Fruit fly (Drosophila melanogaster) whole organism, embryonic: Measurements from ENCODE around the gene CG14650.

Experiments used
- Bdp1 ChIP-seq: fragments of 200-800 bp; sonication (Bioruptor generic); optimal IDR thresholded peaks from 3 replicates; lab custom pipeline; 2016; ENCODE audit warnings: missing biosample characterization, missing genetic modification characterization
- BtbVII ChIP-seq: fragments of 200-800 bp; sonication (Bioruptor generic); optimal IDR thresholded peaks from 3 replicates; lab custom pipeline; 2017; ENCODE audit warnings: missing biosample characterization, mild to moderate bottlenecking, missing genetic modification characterization
- C15 ChIP-seq: fragments of 200-800 bp; sonication (Bioruptor generic); IDR thresholded peaks from 3 replicates; pipeline ENCODE4 v1.3.6; 2022; ENCODE audit warnings: missing biosample characterization, missing genetic modification characterization
- CG1024 ChIP-seq: fragments of 200-800 bp; sonication (Bioruptor generic); IDR thresholded peaks from 2 replicates; pipeline ENCODE4 v1.3.6; 2022; ENCODE audit warnings: missing biosample characterization, missing genetic modification characterization
- CG10366 ChIP-seq: fragments of 200-800 bp; sonication (Bioruptor generic); IDR thresholded peaks from 2 replicates; pipeline ENCODE4 v1.3.6; 2022; ENCODE audit warnings: missing biosample characterization, missing genetic modification characterization
- CG10462 ChIP-seq: fragments of 200-800 bp; sonication (Bioruptor generic); optimal IDR thresholded peaks from 2 replicates; lab custom pipeline; 2016; ENCODE audit warnings: missing biosample characterization, missing genetic modification characterization
- CG11456 ChIP-seq: fragments of 200-800 bp; sonication (Bioruptor generic); IDR thresholded peaks from 3 replicates; pipeline ENCODE4 v1.3.6; 2022; ENCODE audit warnings: missing biosample characterization, missing genetic modification characterization
- CG15601 ChIP-seq: fragments of 200-800 bp; sonication (Bioruptor generic); optimal IDR thresholded peaks from 3 replicates; lab custom pipeline; 2019; ENCODE audit warnings: missing biosample characterization, mild to moderate bottlenecking, missing genetic modification characterization, moderate library complexity
- CG17829 ChIP-seq: fragments of 200-800 bp; optimal IDR thresholded peaks from 2 replicates; lab custom pipeline; 2019; ENCODE audit warnings: missing biosample characterization, mild to moderate bottlenecking, missing genetic modification characterization, moderate library complexity
- CG2116 ChIP-seq: fragments of 200-800 bp; sonication (Bioruptor generic); optimal IDR thresholded peaks from 3 replicates; lab custom pipeline; 2018; ENCODE audit warnings: missing biosample characterization, mild to moderate bottlenecking, missing genetic modification characterization
- CG30020 ChIP-seq: fragments of 200-800 bp; optimal IDR thresholded peaks from 2 replicates; lab custom pipeline; 2019; ENCODE audit warnings: missing biosample characterization, mild to moderate bottlenecking, missing genetic modification characterization, moderate library complexity
- CG32532 ChIP-seq: fragments of 200-800 bp; sonication (Bioruptor generic); IDR thresholded peaks from 2 replicates; pipeline ENCODE4 v1.3.6; 2022; ENCODE audit warnings: missing biosample characterization, missing genetic modification characterization
- CG3726 ChIP-seq: fragments of 200-800 bp; sonication (Bioruptor generic); IDR thresholded peaks from 3 replicates; pipeline ENCODE4, ENCODE4 v1.3.6; 2022; ENCODE audit warnings: missing biosample characterization, missing genetic modification characterization
- CG3838 ChIP-seq: fragments of 200-800 bp; sonication (Bioruptor generic); optimal IDR thresholded peaks from 3 replicates; lab custom pipeline; 2016; ENCODE audit warnings: missing biosample characterization, missing genetic modification characterization
- CG6765 ChIP-seq: fragments of 200-800 bp; sonication (Bioruptor generic); optimal IDR thresholded peaks from 3 replicates; lab custom pipeline; 2017; ENCODE audit warnings: missing biosample characterization, mild to moderate bottlenecking, missing genetic modification characterization
- CG6791 ChIP-seq: fragments of 200-800 bp; sonication (Bioruptor generic); IDR thresholded peaks from 3 replicates; pipeline ENCODE4 v1.3.6; 2022; ENCODE audit warnings: missing biosample characterization, missing genetic modification characterization; ENCODE audit not compliant: partially characterized antibody
- CG7839 ChIP-seq: fragments of 200-800 bp; sonication (Bioruptor generic); optimal IDR thresholded peaks from 3 replicates; lab custom pipeline; 2018; ENCODE audit warnings: missing biosample characterization, mild to moderate bottlenecking, missing genetic modification characterization, moderate library complexity
- CG7963 ChIP-seq: fragments of 200-800 bp; sonication (Bioruptor generic); IDR thresholded peaks from 3 replicates; pipeline ENCODE4 v1.3.6; 2022; ENCODE audit warnings: missing biosample characterization, missing genetic modification characterization; ENCODE audit not compliant: partially characterized antibody
- CG8388 ChIP-seq: fragments of 200-800 bp; sonication (Bioruptor generic); optimal IDR thresholded peaks from 2 replicates; lab custom pipeline; 2019; ENCODE audit warnings: missing biosample characterization, mild to moderate bottlenecking, missing genetic modification characterization, moderate library complexity
- CG9817 ChIP-seq: fragments of 200-800 bp; sonication (Bioruptor generic); optimal IDR thresholded peaks from 2 replicates; lab custom pipeline; 2018; ENCODE audit warnings: missing biosample characterization, mild to moderate bottlenecking, missing genetic modification characterization, moderate library complexity
- Dbx ChIP-seq: fragments of 200-800 bp; sonication (Bioruptor generic); IDR thresholded peaks from 3 replicates; pipeline ENCODE4 v1.3.6; 2022; ENCODE audit warnings: missing biosample characterization, missing genetic modification characterization
- Doc2 ChIP-seq: fragments of 200-800 bp; sonication (Bioruptor generic); IDR thresholded peaks from 2 replicates; pipeline ENCODE4 v1.3.6; 2022; ENCODE audit warnings: missing biosample characterization, missing genetic modification characterization
- Eip74EF ChIP-seq, 2 experiments: fragments of 200-800 bp in 1 of 2; fragments of >200 bp in 1 of 2; sonication (Bioruptor generic) in 1 of 2; optimal IDR thresholded peaks; 2 replicates each; lab custom pipeline; 2017 to 2019; ENCODE audit warnings: missing biosample characterization in 2 of 2, missing genetic modification characterization in 2 of 2, mild to moderate bottlenecking in 1 of 2, moderate library complexity in 1 of 2
- Ets97D ChIP-seq: fragments of 200-800 bp; sonication (Bioruptor generic); optimal IDR thresholded peaks from 3 replicates; lab custom pipeline; 2016; ENCODE audit warnings: missing biosample characterization, missing genetic modification characterization
- Mad ChIP-seq: fragments of 200-800 bp; sonication (Bioruptor generic); optimal IDR thresholded peaks from 2 replicates; lab custom pipeline; 2016; ENCODE audit warnings: missing biosample characterization, missing genetic modification characterization
- Med ChIP-seq: fragments of 200-800 bp; sonication (Bioruptor generic); peaks from one replicate; lab custom pipeline; 2016; ENCODE audit warnings: missing biosample characterization, missing genetic modification characterization, mild to moderate bottlenecking, inconsistent platforms, moderate library complexity
- Meics ChIP-seq: fragments of 200-800 bp; sonication (Bioruptor generic); optimal IDR thresholded peaks from 2 replicates; lab custom pipeline; 2017; ENCODE audit warnings: missing biosample characterization, mild to moderate bottlenecking, missing genetic modification characterization
- NC2β ChIP-seq: fragments of 200-800 bp; sonication (Bioruptor generic); optimal IDR thresholded peaks from 2 replicates; lab custom pipeline; 2016; ENCODE audit warnings: missing biosample characterization, missing genetic modification characterization
- Nf-YC ChIP-seq: fragments of 200-800 bp; optimal IDR thresholded peaks from 3 replicates; lab custom pipeline; 2019; ENCODE audit warnings: missing biosample characterization, mild to moderate bottlenecking, missing genetic modification characterization, moderate library complexity
- Poxn ChIP-seq: fragments of 200-800 bp; sonication (Bioruptor generic); IDR thresholded peaks from 2 replicates; pipeline ENCODE4 v1.3.6; 2022; ENCODE audit warnings: missing biosample characterization, missing genetic modification characterization
- Sin3A ChIP-seq: fragments of >200 bp; optimal IDR thresholded peaks from 2 replicates; lab custom pipeline; 2018
- Tbp ChIP-seq: fragments of >200 bp; optimal IDR thresholded peaks from 2 replicates; lab custom pipeline; 2018; ENCODE audit warnings: missing biosample characterization, missing genetic modification characterization
- Usf ChIP-seq: fragments of 200-800 bp; sonication (Bioruptor generic); optimal IDR thresholded peaks from 2 replicates; lab custom pipeline; 2017; ENCODE audit warnings: missing genotype, missing biosample characterization, missing genetic modification characterization
- Xbp1 ChIP-seq: fragments of 200-800 bp; sonication (Bioruptor generic); optimal IDR thresholded peaks from 3 replicates; lab custom pipeline; 2016; ENCODE audit warnings: missing biosample characterization, mild to moderate bottlenecking, missing genetic modification characterization
- ara ChIP-seq: fragments of 200-800 bp; sonication (Bioruptor generic); IDR thresholded peaks from 2 replicates; pipeline ENCODE4 v1.3.6; 2022; ENCODE audit warnings: missing biosample characterization, missing genetic modification characterization
- dm ChIP-seq: fragments of 200-800 bp; sonication (Bioruptor generic); optimal IDR thresholded peaks from 3 replicates; lab custom pipeline; 2016; ENCODE audit warnings: missing biosample characterization, missing genetic modification characterization
- dmrt99B ChIP-seq: fragments of 200-800 bp; sonication (Bioruptor generic); optimal IDR thresholded peaks from 2 replicates; lab custom pipeline; 2018; ENCODE audit warnings: missing biosample characterization, mild to moderate bottlenecking, missing genetic modification characterization, moderate library complexity
- dpn ChIP-seq, 2 experiments: fragments of 200-800 bp; sonication (Bioruptor generic); optimal IDR thresholded peaks; 3 replicates each; lab custom pipeline; 2016; ENCODE audit warnings: missing biosample characterization in 2 of 2, missing genetic modification characterization in 2 of 2
- gro ChIP-seq: fragments of 200-800 bp; sonication (Bioruptor generic); optimal IDR thresholded peaks from 2 replicates; lab custom pipeline; 2016; ENCODE audit warnings: missing biosample characterization, missing genetic modification characterization
- gsb-n ChIP-seq: fragments of 200-800 bp; sonication (Bioruptor generic); optimal IDR thresholded peaks from 3 replicates; lab custom pipeline; 2018; ENCODE audit warnings: missing biosample characterization, mild to moderate bottlenecking, missing genetic modification characterization
- jing ChIP-seq: fragments of 200-800 bp; sonication (Bioruptor generic); optimal IDR thresholded peaks from 2 replicates; lab custom pipeline; 2018; ENCODE audit warnings: missing biosample characterization, mild to moderate bottlenecking, missing genetic modification characterization
- kah ChIP-seq: fragments of 200-800 bp; sonication (Bioruptor generic); optimal IDR thresholded peaks from 2 replicates; lab custom pipeline; 2018; ENCODE audit warnings: missing biosample characterization, mild to moderate bottlenecking, missing genetic modification characterization
- lmd ChIP-seq: fragments of 200-800 bp; sonication (Bioruptor generic); IDR thresholded peaks from 2 replicates; pipeline ENCODE4 v1.3.6; 2022; ENCODE audit warnings: missing biosample characterization, missing genetic modification characterization
- lola ChIP-seq, 3 experiments: fragments of >200 bp in 2 of 3; fragments of 200-800 bp in 1 of 3; sonication (Bioruptor generic) in 1 of 3; optimal IDR thresholded peaks; 2 replicates each; lab custom pipeline; 2017 to 2019; ENCODE audit warnings: missing biosample characterization in 3 of 3, missing genetic modification characterization in 3 of 3, mild to moderate bottlenecking in 1 of 3, moderate library complexity in 1 of 3
- lov ChIP-seq, 2 experiments: fragments of 200-800 bp in 1 of 2; fragments of >200 bp in 1 of 2; sonication (Bioruptor generic) in 1 of 2; IDR thresholded peaks in 1 of 2; optimal IDR thresholded peaks in 1 of 2; 2 replicates in 1 of 2; 3 replicates in 1 of 2; pipeline versions ENCODE4 v1.3.6 to Lab custom; 2017 to 2022; ENCODE audit warnings: missing biosample characterization in 1 of 2, missing genetic modification characterization in 1 of 2
- nmo ChIP-seq: fragments of 200-800 bp; sonication (Bioruptor generic); optimal IDR thresholded peaks from 2 replicates; lab custom pipeline; 2018; ENCODE audit warnings: missing biosample characterization, mild to moderate bottlenecking, missing genetic modification characterization, moderate library complexity
- oc ChIP-seq: fragments of 200-800 bp; sonication (Bioruptor generic); optimal IDR thresholded peaks from 2 replicates; lab custom pipeline; 2018; ENCODE audit warnings: missing biosample characterization, mild to moderate bottlenecking, missing genetic modification characterization, moderate library complexity
- odd ChIP-seq: fragments of 200-800 bp; sonication (Bioruptor generic); optimal IDR thresholded peaks from 2 replicates; lab custom pipeline; 2017; ENCODE audit warnings: missing biosample characterization, mild to moderate bottlenecking, missing genetic modification characterization
- run ChIP-seq: fragments of 200-800 bp; sonication (Bioruptor generic); optimal IDR thresholded peaks from 3 replicates; lab custom pipeline; 2018; ENCODE audit warnings: missing biosample characterization, mild to moderate bottlenecking, missing genetic modification characterization
- tll ChIP-seq, 2 experiments: fragments of 200-800 bp in 1 of 2; fragments of >200 bp in 1 of 2; sonication (Bioruptor generic) in 1 of 2; optimal IDR thresholded peaks; 2 replicates each; lab custom pipeline; 2017 to 2019; ENCODE audit warnings: missing biosample characterization in 2 of 2, missing genetic modification characterization in 2 of 2, mild to moderate bottlenecking in 1 of 2, moderate library complexity in 1 of 2

The CG14650 gene

dm6 chr3R:4437113-4437512 lies at the start of gene CG14650, which contains the start of gene Lipt2 (continued):
- TF ChIP-seq tll (GFP tag; optimal IDR thresholded peaks at IDR 0.05; lab: Kevin White, UChicago) (peak in 1 of 2 experiments; percentile 58), lov (optimal IDR thresholded peaks at IDR 0.05; lab: Kevin White, UChicago) (no peak), lov (GFP tag; IDR thresholded peaks at IDR 0.05; lab: Robert Waterston, UW) (no peak), lola (GFP tag; optimal IDR thresholded peaks at IDR 0.05; lab: Kevin White, UChicago) (peak in 1 of 3 experiments; percentile 52), gro (peak; percentile 77), CG3726 (GFP tag; lab: Robert Waterston, UW) (no peak), CG6791 (GFP tag; lab: Robert Waterston, UW) (peak; percentile 49; the same call in 1 of the 3 replicates), kah (GFP tag; lab: Kevin White, UChicago) (no peak), gsb-n (tag; lab: Kevin White, UChicago) (no peak), Meics (GFP tag; lab: Kevin White, UChicago) (no peak), CG8388 (GFP tag; lab: Kevin White, UChicago) (peak; percentile 38), Tbp (no peak), CG17829 (tag; lab: Kevin White, UChicago) (peak; percentile 66), CG3838 (GFP tag; lab: Kevin White, UChicago) (no peak), BtbVII (no peak), Eip74EF (GFP tag; optimal IDR thresholded peaks at IDR 0.05; lab: Kevin White, UChicago) (no peak), CG10462 (GFP tag; lab: Kevin White, UChicago) (peak; percentile 21), Poxn (GFP tag; lab: Robert Waterston, UW) (no peak), odd (GFP tag; lab: Kevin White, UChicago) (no peak), Doc2 (no peak), Dbx (0 out of 3 replicates have a peak, but pooled peaks have one; percentile 19), dpn (GFP tag; optimal IDR thresholded peaks at IDR 0.05; lab: Kevin White, UChicago) (peak; percentile 60 to 61), oc (tag; lab: Kevin White, UChicago) (no peak), CG6765 (GFP tag; lab: Kevin White, UChicago) (no peak), CG1024 (GFP tag; lab: Robert Waterston, UW) (no peak), CG11456 (GFP tag; lab: Robert Waterston, UW) (no peak), Bdp1 (peak; percentile 38)

DNA sequence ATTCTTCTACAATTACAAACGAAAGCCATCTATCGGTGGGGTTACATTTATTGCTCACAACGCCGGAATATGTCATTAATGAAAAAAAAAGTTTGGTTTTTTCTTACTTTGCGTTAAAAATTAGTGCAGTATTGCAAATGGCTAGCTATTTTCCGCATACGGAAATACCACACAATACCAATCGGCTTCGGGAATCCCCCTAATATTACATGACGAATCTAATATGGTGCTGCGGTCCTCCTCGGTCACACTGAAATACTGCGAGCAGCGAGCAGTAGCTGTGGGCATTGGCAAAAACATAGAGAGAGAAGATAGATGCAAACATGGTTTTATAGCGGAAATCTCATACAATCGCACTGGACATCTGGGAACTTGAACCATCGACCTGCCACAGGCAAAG lies 49.7 kb upstream of the CG14650 start, which contains the start of gene tub:
Gene tub (plus strand): TSS at position 253 of the 400 bp plus-strand sequence.
- TF ChIP-seq dmrt99B (tag; lab: Kevin White, UChicago) (no peak), ara (peak; percentile 6; the same call in 1 of the 2 replicates), CG7963 (GFP tag; lab: Robert Waterston, UW) (no peak), dpn (GFP tag; optimal IDR thresholded peaks at IDR 0.05; lab: Kevin White, UChicago) (peak; percentile 33 to 56), Xbp1 (GFP tag; lab: Kevin White, UChicago) (peak; percentile 63), CG9817 (no peak), Usf (GFP tag; lab: Kevin White, UChicago) (no peak), CG32532 (GFP tag; lab: Robert Waterston, UW) (peak; percentile 62), jing (GFP tag; lab: Kevin White, UChicago) (no peak), Med (peak; percentile 89), CG30020 (tag; lab: Kevin White, UChicago) (peak; percentile 88), CG10366 (peak; percentile 27; the same call in 1 of the 2 replicates), CG15601 (tag; lab: Kevin White, UChicago) (no peak), C15 (GFP tag; lab: Robert Waterston, UW) (no peak), CG2116 (GFP tag; lab: Kevin White, UChicago) (peak; percentile 36), Sin3A (lab: Kevin White, UChicago) (peak; percentile 16), run (no peak), nmo (peak; percentile 48), NC2β (no peak), dm (GFP tag; lab: Kevin White, UChicago) (peak; percentile 33), Mad (GFP tag; lab: Kevin White, UChicago) (peak; percentile 40), Nf-YC (tag; lab: Kevin White, UChicago) (peak; percentile 43), Ets97D (GFP tag; lab: Kevin White, UChicago) (peak; percentile 66), CG7839 (tag; lab: Kevin White, UChicago) (no peak), lmd (GFP tag; lab: Robert Waterston, UW) (peak; percentile 38; the same call in 1 of the 2 replicates)
